Fruit fly (Drosophila melanogaster) S2 (cell line): Measurements from ENCODE around the gene nxf2.

Experiments
- CG8478 ChIP-seq: fragments of >200 bp; optimal IDR thresholded peaks from 2 replicates; lab custom pipeline; 2018
- CTCF ChIP-seq, 2 experiments: fragments of >200 bp; optimal IDR thresholded peaks; 2 replicates each; lab custom pipeline; 2018

DNA sequence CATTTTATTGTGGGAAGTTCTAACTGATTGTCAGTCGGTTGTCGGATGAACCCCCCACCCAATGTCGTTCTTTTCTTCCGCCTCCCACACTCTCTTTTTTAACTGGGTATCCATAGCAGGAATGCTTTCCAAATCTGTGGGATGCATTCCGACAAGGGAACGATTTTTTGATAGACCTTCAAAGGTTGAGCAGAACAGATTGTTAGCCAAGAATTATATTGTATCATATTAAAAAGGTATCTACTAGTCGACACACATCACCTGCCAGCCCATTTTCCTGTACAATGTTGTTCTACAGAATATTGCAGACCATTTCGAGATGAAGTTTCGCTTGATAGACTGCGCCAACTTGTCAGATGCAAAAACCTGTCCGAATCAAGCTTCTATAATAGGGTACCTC, 49.7 kb upstream of the nxf2 start:
- no peak for TF ChIP-seq CG8478 (lab: Kevin White, UChicago)
- no peak for TF ChIP-seq CTCF (optimal IDR thresholded peaks at IDR 0.05; lab: Kevin White, UChicago)
